Fruit fly (Drosophila melanogaster) whole organism, wandering third instar larva: Measurements from ENCODE around the gene Sfp24Ba.

ENCODE experiments used
- Abd-B ChIP-seq: fragments of >200 bp; optimal IDR thresholded peaks from 2 replicates; lab custom pipeline; 2017; ENCODE audit warnings: missing biosample characterization, missing genetic modification characterization
- Dfd ChIP-seq: fragments of >200 bp; optimal IDR thresholded peaks from 2 replicates; lab custom pipeline; 2017; ENCODE audit warnings: missing biosample characterization, missing genetic modification characterization
- HLH106 ChIP-seq: fragments of 200-800 bp; optimal IDR thresholded peaks from 3 replicates; lab custom pipeline; 2019; ENCODE audit warnings: missing biosample characterization, mild to moderate bottlenecking, missing genetic modification characterization, moderate library complexity
- Hr78 ChIP-seq: fragments of >200 bp; optimal IDR thresholded peaks from 2 replicates; lab custom pipeline; 2017; ENCODE audit warnings: missing biosample characterization, missing genetic modification characterization
- Jra ChIP-seq: sonication (Bioruptor generic); optimal IDR thresholded peaks from 2 replicates; lab custom pipeline; 2016; ENCODE audit warnings: missing biosample characterization, missing genetic modification characterization
- OdsH ChIP-seq: fragments of 200-800 bp; sonication (Bioruptor generic); optimal IDR thresholded peaks from 2 replicates; lab custom pipeline; 2016; ENCODE audit warnings: missing biosample characterization, mild to moderate bottlenecking, missing genetic modification characterization
- Vsx2 ChIP-seq: fragments of 200-300, 225-300 bp; sonication (Bioruptor generic); optimal IDR thresholded peaks from 2 replicates; lab custom pipeline; 2018; ENCODE audit warnings: missing biosample characterization, missing genetic modification characterization; ENCODE audit not compliant: partially characterized antibody
- br ChIP-seq: fragments of 200-800 bp; sonication (Bioruptor generic); optimal IDR thresholded peaks from 2 replicates; lab custom pipeline; 2016; ENCODE audit warnings: missing biosample characterization, missing genetic modification characterization
- dl ChIP-seq, 2 experiments: fragments of 175-275, 200-275 bp in 1 of 2; fragments of 200-275 bp in 1 of 2; sonication (Bioruptor generic); optimal IDR thresholded peaks; lab custom pipeline; 2018; ENCODE audit warnings: mild to moderate bottlenecking in 2 of 2, missing biosample characterization in 2 of 2, missing genetic modification characterization in 2 of 2, moderate library complexity in 2 of 2; ENCODE audit not compliant: partially characterized antibody in 2 of 2, insufficient read depth in 1 of 2
- fru ChIP-seq: fragments of 200-800 bp; sonication (Bioruptor generic); optimal IDR thresholded peaks from 3 replicates; lab custom pipeline; 2016; ENCODE audit warnings: missing biosample characterization, mild to moderate bottlenecking, missing genetic modification characterization
- h ChIP-seq: fragments of 200-800 bp; sonication (Bioruptor generic); optimal IDR thresholded peaks from 3 replicates; lab custom pipeline; 2016; ENCODE audit warnings: missing biosample characterization, mild to moderate bottlenecking, missing genetic modification characterization
- rgr ChIP-seq: fragments of 200-800 bp; sonication (Bioruptor generic); optimal IDR thresholded peaks from 3 replicates; lab custom pipeline; 2016; ENCODE audit warnings: missing biosample characterization, mild to moderate bottlenecking, missing genetic modification characterization
- sv ChIP-seq: fragments of 200-800 bp; sonication (Bioruptor generic); optimal IDR thresholded peaks from 3 replicates; lab custom pipeline; 2016; ENCODE audit warnings: missing biosample characterization, missing genetic modification characterization
- tai ChIP-seq: sonication (Bioruptor generic); optimal IDR thresholded peaks from 2 replicates; lab custom pipeline; 2016; ENCODE audit warnings: missing biosample characterization, missing genetic modification characterization

- no peak for TF ChIP-seq Dfd
- TF ChIP-seq Hr78 (GFP tag; lab: Kevin White, UChicago), result no peak
- no peak for TF ChIP-seq h
- no peak for TF ChIP-seq Jra
- TF ChIP-seq br (GFP tag; lab: Kevin White, UChicago), result no peak
- TF ChIP-seq Abd-B (GFP tag; lab: Kevin White, UChicago), result no peak
- no peak for TF ChIP-seq tai
- no peak for TF ChIP-seq rgr (GFP tag; lab: Kevin White, UChicago)
- TF ChIP-seq HLH106, result no peak
- no peak for TF ChIP-seq OdsH (GFP tag; lab: Kevin White, UChicago)
- no peak for TF ChIP-seq fru (GFP tag; lab: Kevin White, UChicago)
- TF ChIP-seq Vsx2, result no peak
- TF ChIP-seq dl (GFP tag; optimal IDR thresholded peaks at IDR 0.05; lab: Kevin White, UChicago; ENCODE audit: insufficient read depth in 1 of 2, partially characterized antibody in 2 of 2), result no peak
- TF ChIP-seq sv (GFP tag; lab: Kevin White, UChicago), result no peak
Measured at dm6 chr2L:3700990-3701389, 32.6 kb upstream of the Sfp24Ba start, which contains the start of gene CG42467.
